Fruit fly (Drosophila melanogaster) S2 (cell line): ENCODE measurements around the gene CG43338.

Experiments used
- CG8478 ChIP-seq: fragments of >200 bp; optimal IDR thresholded peaks from 2 replicates; lab custom pipeline; 2018
- CTCF ChIP-seq, 2 experiments: fragments of >200 bp; optimal IDR thresholded peaks; 2 replicates each; lab custom pipeline; 2018

dm6 chr2L:18702721-18703488 is 31.9 kb upstream of the CG43338 start, which contains the start of the genes CG10376 and CG10343:
- no peak for TF ChIP-seq CTCF (optimal IDR thresholded peaks at IDR 0.05; lab: Kevin White, UChicago)
- TF ChIP-seq CG8478 (lab: Kevin White, UChicago) = no peak
